Fruit fly (Drosophila melanogaster) Kc167 (cell line): Measurements from ENCODE around the gene CG14795.

Source experiments
- Myc ChIP-seq: fragments of >200 bp; optimal IDR thresholded peaks from 2 replicates; lab custom pipeline; 2017; ENCODE audit warnings: missing external identifiers
- Sin3A ChIP-seq: fragments of >200 bp; optimal IDR thresholded peaks from 2 replicates; lab custom pipeline; 2018; ENCODE audit warnings: missing external identifiers
- h ChIP-seq: fragments of >200 bp; optimal IDR thresholded peaks from 3 replicates; lab custom pipeline; 2018; ENCODE audit warnings: missing external identifiers
- insv ChIP-seq: fragments of >200 bp; optimal IDR thresholded peaks from 3 replicates; lab custom pipeline; 2018; ENCODE audit warnings: missing external identifiers
- psq ChIP-seq: fragments of >200 bp; optimal IDR thresholded peaks from 2 replicates; lab custom pipeline; 2017; ENCODE audit warnings: missing external identifiers
- ttk ChIP-seq: sonication (Bioruptor generic); optimal IDR thresholded peaks from 2 replicates; lab custom pipeline; 2017; ENCODE audit warnings: missing external identifiers

The CG14795 gene

DNA sequence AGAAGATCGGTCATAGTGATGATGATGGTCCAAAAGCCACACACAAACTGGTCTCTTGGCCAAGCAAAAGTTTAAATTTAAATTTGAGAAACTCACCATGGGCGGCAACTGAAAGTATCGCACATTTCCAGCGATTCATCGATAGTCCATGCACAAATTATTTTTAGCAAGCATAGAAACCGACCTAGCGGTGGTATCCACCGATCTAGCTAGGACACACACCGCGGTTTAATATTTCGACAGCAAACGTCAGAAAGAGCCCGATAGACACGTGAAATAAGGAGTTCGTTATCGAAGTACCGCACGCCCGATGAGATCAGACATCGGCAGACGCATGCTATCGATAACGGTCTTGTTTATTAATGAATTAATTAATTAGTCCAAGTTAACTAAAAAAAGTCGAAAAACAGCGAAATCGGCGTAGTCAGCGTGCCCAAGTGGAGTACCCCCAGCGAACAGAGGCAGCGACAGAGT lies at the start of gene CG14795:
TSS of gene CG14795 (minus strand) at position 51 of the 474 bp plus-strand sequence.
- no peak for TF ChIP-seq Sin3A (lab: Kevin White, UChicago)
- TF ChIP-seq psq, result no peak
- no peak for TF ChIP-seq Myc (lab: Kevin White, UChicago)
- no peak for TF ChIP-seq h (lab: Kevin White, UChicago)
- TF ChIP-seq ttk, result no peak
- TF ChIP-seq insv, result no peak

DNA sequence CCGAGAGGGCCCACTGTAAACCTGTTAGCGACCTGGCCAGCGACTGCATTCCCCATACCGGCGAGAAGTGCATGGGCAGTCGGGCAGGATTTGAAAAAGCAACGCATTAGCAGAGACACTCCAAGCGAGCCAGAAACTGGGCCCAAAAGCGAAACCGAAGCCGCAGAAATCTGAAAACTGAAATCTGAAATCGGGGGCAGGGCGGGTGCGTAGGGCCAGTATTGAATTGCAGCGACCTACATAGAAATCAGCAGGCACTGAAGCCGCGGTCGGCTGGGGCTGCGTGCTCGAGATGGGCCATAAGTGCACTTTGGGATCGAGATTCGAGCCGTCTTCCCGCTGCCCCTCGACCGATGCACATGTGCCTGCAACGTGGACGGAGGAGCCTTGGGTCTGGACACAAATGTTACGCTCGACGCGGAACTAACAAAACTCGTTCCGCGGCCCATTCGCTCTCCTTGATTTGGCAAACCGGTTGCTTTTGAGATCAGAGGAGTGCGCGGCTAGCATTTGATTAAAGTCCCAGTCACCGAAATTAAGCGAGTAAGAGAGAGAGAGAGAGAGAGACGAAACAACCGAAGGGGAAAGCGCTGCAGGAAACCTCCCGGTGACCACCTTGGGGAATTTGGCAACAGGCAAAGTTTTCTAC lies 49.6 kb upstream of the CG14795 start:
- TF ChIP-seq ttk, result no peak

DNA sequence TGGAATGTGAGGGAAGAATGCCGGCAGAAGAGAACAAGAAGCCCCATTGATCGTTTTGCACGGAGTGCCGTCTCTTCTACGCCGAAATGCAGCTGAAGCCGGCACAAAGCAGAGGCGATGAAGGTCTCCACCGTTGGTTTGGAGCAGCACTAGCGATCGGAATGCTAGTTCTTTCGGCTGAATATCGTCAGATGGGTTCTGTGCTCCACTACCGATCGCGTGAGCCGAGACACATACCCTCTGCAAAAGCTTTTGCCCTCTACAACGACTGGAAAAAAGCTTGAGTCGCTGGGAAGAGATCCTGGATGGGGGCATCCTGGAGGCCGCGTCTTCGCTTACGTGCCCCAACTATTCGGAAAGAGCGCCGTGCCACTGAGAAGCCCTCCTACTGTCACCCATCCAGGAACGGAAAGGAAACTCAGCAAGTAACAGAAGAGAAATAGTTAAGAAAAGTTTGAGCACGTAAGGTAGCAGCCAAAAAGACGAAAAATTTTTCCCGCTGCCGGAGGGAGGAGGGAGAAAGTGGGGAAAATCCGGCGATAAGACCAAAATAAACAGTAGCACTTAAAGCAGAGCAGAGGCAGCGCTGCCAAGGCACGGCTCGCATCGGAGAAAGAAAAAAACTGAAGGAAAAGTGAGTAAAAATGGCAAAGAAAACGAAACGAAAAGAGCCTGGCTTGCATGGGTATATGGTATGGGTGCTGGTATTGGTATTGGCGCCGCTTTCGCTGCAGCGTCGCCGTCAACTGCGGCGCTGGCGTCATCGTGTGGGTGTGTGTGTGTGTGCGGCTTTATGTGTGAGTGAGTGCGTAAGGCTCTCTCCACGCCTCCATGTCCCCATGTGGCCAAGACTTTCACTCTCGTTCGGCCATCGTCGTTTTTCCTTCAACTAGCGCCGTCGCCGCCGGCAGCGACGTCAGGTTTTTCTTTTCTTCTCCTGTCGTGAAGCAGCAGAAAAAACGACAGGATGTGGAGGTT lies 47.7 kb upstream of the CG14795 start:
- TF ChIP-seq h (lab: Kevin White, UChicago), result no peak
- TF ChIP-seq Myc (lab: Kevin White, UChicago), result no peak
- TF ChIP-seq Sin3A (lab: Kevin White, UChicago), result no peak
- TF ChIP-seq insv, result no peak
- no peak for TF ChIP-seq psq
- no peak for TF ChIP-seq ttk

DNA sequence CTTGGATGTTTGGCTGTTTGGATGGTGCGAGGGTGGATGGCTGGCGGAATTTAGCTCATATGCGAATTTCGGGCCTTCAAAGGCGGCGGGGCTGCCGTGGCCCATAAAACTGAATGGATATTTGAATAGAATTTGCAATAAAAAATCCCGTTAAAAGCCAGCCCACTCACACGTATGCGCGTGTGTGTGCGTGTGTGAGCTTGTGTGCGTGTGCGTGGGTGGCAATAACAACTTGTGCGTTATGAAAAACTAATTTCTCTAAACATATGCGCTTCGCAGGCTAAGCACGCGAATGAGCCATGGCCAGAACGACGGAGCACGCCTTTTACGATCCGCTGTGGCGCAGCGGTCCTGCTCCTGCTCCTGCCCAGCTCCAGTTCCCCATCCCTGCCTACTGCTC lies 26.0 kb upstream of the CG14795 start:
- TF ChIP-seq h (lab: Kevin White, UChicago) (no peak), insv (no peak), Myc (lab: Kevin White, UChicago) (no peak), Sin3A (lab: Kevin White, UChicago) (no peak), ttk (no peak), psq (no peak)

DNA sequence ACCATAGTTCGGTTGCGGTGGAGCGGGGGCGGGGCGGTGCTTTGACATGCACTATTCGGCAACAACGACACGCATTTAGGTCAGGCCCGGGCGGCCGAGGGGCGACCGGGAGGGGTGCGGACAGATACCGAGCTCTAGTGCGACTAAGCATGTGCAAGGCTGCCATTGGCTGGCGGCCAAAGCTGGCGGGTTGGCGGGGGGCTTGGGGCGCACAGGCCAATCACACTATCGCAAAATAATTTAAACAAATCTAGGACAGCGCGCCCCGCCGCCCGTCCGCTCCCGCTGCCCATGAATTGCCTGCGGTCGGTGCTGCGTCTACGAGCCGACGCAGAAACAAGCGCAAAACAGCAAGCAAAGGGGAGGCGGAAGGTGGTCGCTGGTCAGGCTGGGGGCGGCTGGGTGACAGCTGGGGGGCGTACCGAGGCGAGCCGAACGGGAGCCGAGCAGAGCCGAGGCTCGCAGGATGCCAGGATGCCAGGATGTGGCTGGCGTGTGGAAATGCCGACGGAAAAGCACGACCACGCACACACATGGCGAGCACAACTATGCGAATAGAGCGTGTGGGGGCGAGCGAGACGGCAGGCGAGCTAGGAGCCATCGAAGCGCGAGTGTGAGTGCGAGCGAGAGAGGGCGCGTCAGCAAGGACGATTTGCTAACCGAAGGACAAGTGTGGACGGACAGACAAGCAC lies 22.8 kb upstream of the CG14795 start:
- TF ChIP-seq ttk (no peak), psq (no peak), h (lab: Kevin White, UChicago) (no peak), Sin3A (lab: Kevin White, UChicago) (no peak), insv (no peak), Myc (lab: Kevin White, UChicago) (no peak)

DNA sequence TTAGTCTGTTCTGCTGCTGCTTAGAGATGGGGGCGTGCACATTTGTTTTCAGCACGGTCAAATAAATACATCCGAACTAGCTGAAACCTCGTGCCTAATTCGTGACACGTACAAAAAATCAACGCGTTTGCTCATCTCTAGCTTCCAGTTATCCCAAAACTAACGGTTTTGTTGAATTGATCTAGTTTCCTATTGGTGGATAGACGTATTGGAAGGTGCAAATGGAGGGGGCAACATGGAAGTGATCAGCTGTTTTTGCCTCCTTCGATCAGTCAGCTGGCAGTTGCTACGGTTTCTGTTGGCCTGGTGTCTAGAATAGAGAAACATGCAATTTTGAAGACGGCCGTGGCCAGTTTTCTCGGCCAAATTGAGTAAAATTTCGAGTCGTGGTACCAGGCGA lies 5.0 kb upstream of the CG14795 start:
- TF ChIP-seq ttk, result no peak
- TF ChIP-seq psq, result no peak
- no peak for TF ChIP-seq insv
- no peak for TF ChIP-seq Sin3A (lab: Kevin White, UChicago)
- no peak for TF ChIP-seq Myc (lab: Kevin White, UChicago)
- TF ChIP-seq h (lab: Kevin White, UChicago), result no peak

DNA sequence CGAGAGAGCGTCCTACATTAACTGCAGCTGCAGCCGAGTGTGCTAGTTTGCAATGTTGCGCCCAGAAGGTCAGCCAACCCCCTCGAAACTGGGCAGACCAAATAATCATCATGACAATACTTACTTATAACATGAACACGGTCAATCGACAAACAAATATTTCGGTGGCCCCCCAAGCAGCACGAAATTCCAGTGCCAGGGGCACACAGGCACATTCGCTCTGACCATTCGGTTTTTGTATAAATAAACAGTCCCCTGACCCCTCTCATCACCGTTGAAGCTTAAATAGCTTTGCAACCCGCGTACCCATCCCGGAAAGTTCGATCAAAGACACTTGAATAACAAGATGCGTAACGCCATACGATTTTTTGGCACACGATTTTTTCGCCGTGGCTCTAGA lies 1.3 kb upstream of the CG14795 start:
- no peak for TF ChIP-seq psq
- TF ChIP-seq insv, result no peak
- no peak for TF ChIP-seq Sin3A (lab: Kevin White, UChicago)
- TF ChIP-seq h (lab: Kevin White, UChicago), result no peak
- TF ChIP-seq Myc (lab: Kevin White, UChicago), result no peak
- no peak for TF ChIP-seq ttk

DNA sequence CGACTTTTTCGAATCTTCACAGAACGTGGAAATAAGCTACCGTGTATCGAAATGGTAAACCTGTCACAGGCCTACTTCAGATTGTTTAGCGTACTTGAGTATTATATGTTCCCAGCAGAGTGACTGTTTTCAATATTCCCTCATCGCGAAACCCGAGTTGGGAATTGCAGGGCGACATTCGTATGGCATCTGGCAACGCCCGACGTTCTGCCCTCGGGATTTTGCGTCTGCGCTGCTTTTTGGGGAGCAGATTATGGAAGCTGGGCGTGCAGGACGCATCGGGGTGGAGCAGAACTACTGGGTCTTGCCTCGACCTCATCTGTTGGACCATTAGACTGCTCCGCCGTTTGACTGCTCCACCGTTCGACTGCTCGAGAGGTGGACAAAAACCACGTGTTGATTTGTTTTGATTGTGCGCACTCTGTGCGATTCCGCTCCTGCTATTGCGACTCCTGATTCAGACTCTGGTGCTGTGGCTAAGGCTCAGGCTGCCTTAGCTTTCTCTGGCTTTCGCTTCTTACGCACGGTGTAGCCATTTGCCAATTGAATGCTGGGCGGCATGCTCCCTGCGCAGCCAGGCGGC lies 4.3 kb downstream of the CG14795 start:
- TF ChIP-seq h (lab: Kevin White, UChicago) (no peak), insv (no peak), Sin3A (lab: Kevin White, UChicago) (no peak), ttk (no peak), Myc (lab: Kevin White, UChicago) (no peak), psq (no peak)

DNA sequence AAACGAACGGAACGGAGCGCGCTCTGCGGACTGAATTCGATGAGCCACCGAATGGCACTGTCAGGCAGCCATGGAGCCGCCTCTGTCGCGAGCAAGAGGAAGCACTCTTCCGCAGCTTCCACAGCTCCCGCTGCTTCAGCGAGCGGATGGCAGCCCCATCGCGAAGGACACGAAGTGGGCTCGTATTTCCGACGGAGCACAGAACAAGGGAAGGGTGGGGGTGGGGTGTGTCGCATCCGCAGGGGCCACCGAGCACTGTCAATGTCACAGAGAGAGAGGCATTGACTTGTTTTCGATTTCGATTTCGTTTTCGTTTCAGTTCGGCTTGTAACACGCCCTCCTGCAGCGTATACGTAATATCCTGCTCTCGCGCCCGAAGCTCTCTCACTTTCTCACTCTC lies 4.9 kb downstream of the CG14795 start, which contains the start of gene Nmdar2:
TSS of gene Nmdar2 (minus strand) at position 59 of the 400 bp plus-strand sequence.
- no peak for TF ChIP-seq insv
- no peak for TF ChIP-seq Sin3A (lab: Kevin White, UChicago)
- TF ChIP-seq ttk, result no peak
- TF ChIP-seq Myc (lab: Kevin White, UChicago), result no peak
- no peak for TF ChIP-seq psq
- no peak for TF ChIP-seq h (lab: Kevin White, UChicago)

DNA sequence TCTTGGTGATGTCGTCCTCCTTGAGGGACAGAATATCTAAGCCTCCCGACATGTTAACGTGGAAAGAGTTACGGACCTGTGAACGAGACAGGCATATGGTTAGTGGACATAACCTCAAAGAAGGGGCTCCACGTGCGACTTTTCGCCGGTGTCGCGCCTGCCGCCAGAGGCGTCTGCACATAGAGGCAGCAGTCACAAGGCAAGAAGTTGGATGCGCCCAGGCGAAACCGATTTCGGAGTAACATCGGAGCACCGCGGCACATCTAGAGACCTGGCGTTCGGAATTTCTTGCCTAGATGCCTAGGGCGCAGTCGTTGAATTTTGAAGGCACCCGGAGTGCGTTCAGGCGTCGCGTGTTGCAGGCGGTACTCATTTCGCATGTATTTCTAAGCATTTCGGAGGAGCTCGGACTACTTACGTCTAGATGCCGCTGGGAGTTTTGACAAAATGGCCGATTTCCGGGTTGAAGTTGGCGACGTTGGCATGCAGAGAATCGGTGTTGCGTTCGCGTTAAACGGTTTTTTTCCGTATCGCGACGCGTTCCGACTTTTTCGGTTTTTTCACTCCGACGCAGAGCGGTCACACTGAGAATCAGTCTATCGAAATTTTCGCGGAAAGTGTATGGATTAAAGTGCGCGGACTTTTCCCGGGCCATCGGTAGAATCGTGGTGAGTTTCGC lies 29.6 kb downstream of the CG14795 start, which contains the start of the genes sta and inc:
TSS of gene sta (minus strand) at position 574 of the 679 bp plus-strand sequence.
TSS of gene inc (plus strand) at position 640 of the 679 bp plus-strand sequence.
- TF ChIP-seq h (lab: Kevin White, UChicago), result no peak
- TF ChIP-seq Sin3A (lab: Kevin White, UChicago), result no peak

DNA sequence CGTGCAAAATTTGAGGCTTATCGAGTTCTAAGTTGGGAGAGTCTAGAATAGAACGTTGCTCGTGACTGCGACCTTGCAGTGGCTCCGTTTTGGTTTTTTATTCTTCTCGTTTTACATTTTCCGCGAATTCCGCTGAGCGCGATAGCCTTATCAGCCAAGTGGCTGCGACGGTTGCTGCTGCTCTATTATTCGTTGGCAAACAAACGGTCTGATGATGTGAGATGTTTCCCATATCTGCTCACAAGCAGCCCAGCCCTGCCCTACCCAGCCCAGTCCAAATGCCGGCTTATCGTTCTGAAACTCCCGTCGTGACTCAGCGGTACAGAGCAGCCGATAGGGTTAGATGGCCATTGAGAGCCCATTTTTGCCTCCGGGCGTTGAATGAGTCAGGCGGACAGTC lies 32.2 kb downstream of the CG14795 start:
- no peak for TF ChIP-seq Myc (lab: Kevin White, UChicago)
- TF ChIP-seq ttk, result no peak
- TF ChIP-seq Sin3A (lab: Kevin White, UChicago), result no peak
